Fruit fly (Drosophila melanogaster): ENCODE data around the gene CG4995.

The CG4995 gene

dm6 chr2L:10356508-10356907 is 34.2 kb downstream of the CG4995 start, which contains the start of the genes CtsL4 and ClpP (continued):
- peak; percentile 37 for TF ChIP-seq Six4 (GFP tag; optimal IDR thresholded peaks at IDR 0.05)
- no peak for TF ChIP-seq disco-r (GFP tag; optimal IDR thresholded peaks at IDR 0.05)
- no peak for TF ChIP-seq odd (GFP tag; optimal IDR thresholded peaks at IDR 0.05)
- no peak for TF ChIP-seq Sin3A (optimal IDR thresholded peaks at IDR 0.05)
- no peak for TF ChIP-seq sob (GFP tag; IDR thresholded peaks at IDR 0.05)
- TF ChIP-seq Myb (GFP tag; optimal IDR thresholded peaks at IDR 0.05): peak; percentile 15
- TF ChIP-seq gsb-n (tag; optimal IDR thresholded peaks at IDR 0.05): no peak
- TF ChIP-seq CG7372 (GFP tag; IDR thresholded peaks at IDR 0.05): no peak
- peak; percentile 39 for TF ChIP-seq CG15601 (tag; optimal IDR thresholded peaks at IDR 0.05)
- TF ChIP-seq CG11723 (GFP tag; optimal IDR thresholded peaks at IDR 0.05): peak; percentile 99
- TF ChIP-seq Vsx1 (GFP tag; optimal IDR thresholded peaks at IDR 0.05): no peak
- peak; percentile 39; the same call in 1 of the 3 replicates for TF ChIP-seq Mrtf (GFP tag; IDR thresholded peaks at IDR 0.05)
- peak; percentile 74 for TF ChIP-seq vvl (GFP tag; IDR thresholded peaks at IDR 0.05)
- peak; percentile 65; the same call in 1 of the 3 replicates for TF ChIP-seq CG34422 (GFP tag; IDR thresholded peaks at IDR 0.05)
- TF ChIP-seq CG7357 (GFP tag; IDR thresholded peaks at IDR 0.05): peak; percentile 39; the same call in 2 of the 3 replicates
- TF ChIP-seq Sry-β (GFP tag; optimal IDR thresholded peaks at IDR 0.05): peak; percentile 21
- TF ChIP-seq D19A (tag; optimal IDR thresholded peaks at IDR 0.05): peak; percentile 74
- TF ChIP-seq Hmr (GFP tag; optimal IDR thresholded peaks at IDR 0.05): no peak
- peak; percentile 35; the same call in 1 of the 3 replicates for TF ChIP-seq CG11456 (GFP tag; IDR thresholded peaks at IDR 0.05)
- TF ChIP-seq CG2712 (tag; optimal IDR thresholded peaks at IDR 0.05): peak; percentile 55
- peak; percentile 17 for TF ChIP-seq CG8089 (GFP tag; optimal IDR thresholded peaks at IDR 0.05)
- TF ChIP-seq CG6254 (GFP tag; optimal IDR thresholded peaks at IDR 0.05): no peak
- TF ChIP-seq gsb (GFP tag; IDR thresholded peaks at IDR 0.05): no peak
- TF ChIP-seq CG1602 (GFP tag; optimal IDR thresholded peaks at IDR 0.05): peak; percentile 46
- peak; percentile 46 for TF ChIP-seq CHES-1-like (GFP tag; optimal IDR thresholded peaks at IDR 0.05)
- peak; percentile 11 for TF ChIP-seq CG7786 (GFP tag; optimal IDR thresholded peaks at IDR 0.05)
- TF ChIP-seq so (GFP tag; IDR thresholded peaks at IDR 0.05): no peak
- peak; percentile 60 for TF ChIP-seq lilli (GFP tag; optimal IDR thresholded peaks at IDR 0.05)
- peak; percentile 86 for TF ChIP-seq row (GFP tag; IDR thresholded peaks at IDR 0.05)
- no peak for TF ChIP-seq NC2α (GFP tag; optimal IDR thresholded peaks at IDR 0.05)
- TF ChIP-seq CG16779 (GFP tag; IDR thresholded peaks at IDR 0.05): no peak
- TF ChIP-seq tll (GFP tag; optimal IDR thresholded peaks at IDR 0.05): no peak
- TF ChIP-seq CG13287 (GFP tag; IDR thresholded peaks at IDR 0.05; ENCODE audit: partially characterized antibody): peak; percentile 33; the same call in 1 of the 2 replicates
- TF ChIP-seq CG12155 (GFP tag; optimal IDR thresholded peaks at IDR 0.05): peak; percentile 32
- no peak for TF ChIP-seq oc (tag; optimal IDR thresholded peaks at IDR 0.05)
- peak; percentile 52 for TF ChIP-seq Chrac-16 (GFP tag; optimal IDR thresholded peaks at IDR 0.05)
- TF ChIP-seq Sry-δ (GFP tag; optimal IDR thresholded peaks at IDR 0.05): peak; percentile 43
- TF ChIP-seq CG17328 (GFP tag; IDR thresholded peaks at IDR 0.05): 0 out of 2 replicates have a peak, but pooled peaks have one; percentile 27
- peak; percentile 13 for TF ChIP-seq chn (GFP tag; optimal IDR thresholded peaks at IDR 0.05)
- peak; percentile 50 for TF ChIP-seq Dip3 (GFP tag; optimal IDR thresholded peaks at IDR 0.05)
- TF ChIP-seq Ravus (GFP tag; IDR thresholded peaks at IDR 0.05): no peak
- TF ChIP-seq Gsc (GFP tag; IDR thresholded peaks at IDR 0.05): no peak
- peak; percentile 48 for TF ChIP-seq Antp (GFP tag; optimal IDR thresholded peaks at IDR 0.05)
- peak; percentile 35 for TF ChIP-seq CG4424 (GFP tag; optimal IDR thresholded peaks at IDR 0.05)
- no peak for TF ChIP-seq dati (GFP tag; IDR thresholded peaks at IDR 0.05)
- no peak for TF ChIP-seq Asciz (GFP tag; optimal IDR thresholded peaks at IDR 0.05)
- no peak for TF ChIP-seq pan (optimal IDR thresholded peaks at IDR 0.05)
- peak in 1 of 2 experiments; percentile 64 for TF ChIP-seq pan (GFP tag; optimal IDR thresholded peaks at IDR 0.05 in 1 of 2, IDR thresholded peaks at IDR 0.05 in 1 of 2)
- TF ChIP-seq sens (GFP tag): no peak
- no peak for TF ChIP-seq CG42726 (GFP tag; IDR thresholded peaks at IDR 0.05; ENCODE audit: partially characterized antibody)
- peak; percentile 46 for TF ChIP-seq CG30403 (GFP tag; optimal IDR thresholded peaks at IDR 0.05)
- TF ChIP-seq Oli (tag; optimal IDR thresholded peaks at IDR 0.05): peak; percentile 45
- TF ChIP-seq CG11696 (GFP tag; IDR thresholded peaks at IDR 0.05): no peak
